Worm (Caenorhabditis elegans) whole organism, L1 larva: ENCODE data around the gene C03G6.21.

Source experiments
- C34B4.2 ChIP-seq: sonication (generic microtip); optimal IDR thresholded peaks from 2 replicates; lab custom pipeline; 2017; ENCODE audit warnings: mild to moderate bottlenecking, missing genetic modification characterization, missing compliant biosample characterization
- F16B12.6 ChIP-seq: fragments of 150-350 bp; optimal IDR thresholded peaks from 2 replicates; lab custom pipeline; 2014; ENCODE audit warnings: missing biosample characterization, missing genetic modification characterization
- aha-1 ChIP-seq: fragments of 150-350 bp; optimal IDR thresholded peaks from 2 replicates; lab custom pipeline; 2014; ENCODE audit warnings: missing biosample characterization, missing genetic modification characterization
- blmp-1 ChIP-seq: fragments of 150-350 bp; optimal IDR thresholded peaks from 2 replicates; lab custom pipeline; 2014; ENCODE audit warnings: missing biosample characterization, missing genetic modification characterization
- ceh-63 ChIP-seq: fragments of 200-800 bp; sonication (Bioruptor generic); optimal IDR thresholded peaks from 2 replicates; lab custom pipeline; 2018; ENCODE audit warnings: mild to moderate bottlenecking, missing genetic modification characterization, missing compliant biosample characterization
- ceh-8 ChIP-seq: fragments of 200-800 bp; sonication (Bioruptor generic); optimal IDR thresholded peaks from 2 replicates; lab custom pipeline; 2018; ENCODE audit warnings: mild to moderate bottlenecking, missing genetic modification characterization, moderate library complexity, missing compliant biosample characterization
- ceh-82 ChIP-seq, 3 experiments: fragments of 150-350 bp in 1 of 3; sonication (generic microtip) in 2 of 3; optimal IDR thresholded peaks; 2 replicates each; lab custom pipeline; 2014 to 2017; ENCODE audit warnings: missing biosample characterization in 3 of 3, missing genetic modification characterization in 3 of 3
- efl-1 ChIP-seq, 4 experiments: fragments of 150-350 bp; optimal IDR thresholded peaks in 3 of 4; peaks in 1 of 4; 1 replicate in 1 of 4; 2 replicates in 3 of 4; lab custom pipeline; 2014; ENCODE audit warnings: missing biosample characterization in 2 of 4, missing genetic modification characterization in 2 of 4, missing genetic modification reagents in 2 of 4
- egl-13 ChIP-seq: sonication (generic microtip); optimal IDR thresholded peaks from 2 replicates; lab custom pipeline; 2016; ENCODE audit warnings: missing genotype, missing genetic modification reagents, missing genetic modification characterization, missing compliant biosample characterization
- egl-27 ChIP-seq, 2 experiments: fragments of 150-350 bp in 1 of 2; sonication (generic microtip); optimal IDR thresholded peaks; 3 replicates each; lab custom pipeline; 2017 to 2018; ENCODE audit warnings: missing biosample characterization in 2 of 2, missing genetic modification characterization in 2 of 2, missing genetic modification reagents in 2 of 2
- elt-2 ChIP-seq: sonication (generic microtip); optimal IDR thresholded peaks from 2 replicates; lab custom pipeline; 2016; ENCODE audit warnings: missing genetic modification characterization, mild to moderate bottlenecking, inconsistent platforms, missing compliant biosample characterization, missing genetic modification reagents
- ets-5 ChIP-seq: fragments of 200-800 bp; sonication (Bioruptor generic); IDR thresholded peaks from 2 replicates; pipeline ENCODE4 v1.3.6; 2022; ENCODE audit warnings: missing genetic modification characterization, missing compliant biosample characterization
- fkh-8 ChIP-seq: sonication (generic microtip); optimal IDR thresholded peaks from 2 replicates; lab custom pipeline; 2016; ENCODE audit warnings: mild to moderate bottlenecking, missing genetic modification characterization, missing compliant biosample characterization
- hlh-17 ChIP-seq: fragments of 200-800 bp; sonication (Bioruptor generic); optimal IDR thresholded peaks from 2 replicates; lab custom pipeline; 2018; ENCODE audit warnings: missing genetic modification characterization, mild to moderate bottlenecking, missing compliant biosample characterization, moderate library complexity, borderline replicate concordance
- lsy-2 ChIP-seq, 2 experiments: fragments of 150-350 bp; optimal IDR thresholded peaks; 2 replicates each; lab custom pipeline; 2014; ENCODE audit warnings: missing biosample characterization in 2 of 2, missing genetic modification characterization in 2 of 2
- nhr-28 ChIP-seq: fragments of 150-350 bp; optimal IDR thresholded peaks from 2 replicates; lab custom pipeline; 2014; ENCODE audit warnings: missing biosample characterization, missing genetic modification characterization
- nhr-71 ChIP-seq: sonication (generic microtip); optimal IDR thresholded peaks from 2 replicates; lab custom pipeline; 2016; ENCODE audit warnings: mild to moderate bottlenecking, missing genetic modification characterization, moderate library complexity, missing compliant biosample characterization
- nhr-77 ChIP-seq: fragments of 150-350 bp; optimal IDR thresholded peaks from 2 replicates; lab custom pipeline; 2014; ENCODE audit warnings: missing biosample characterization, missing genetic modification characterization
- nhr-84 ChIP-seq: sonication (generic microtip); optimal IDR thresholded peaks from 2 replicates; lab custom pipeline; 2017; ENCODE audit warnings: missing biosample characterization, missing genetic modification characterization
- nhr-85 ChIP-seq: sonication (generic microtip); peaks from one replicate; lab custom pipeline; 2016; ENCODE audit warnings: missing genetic modification characterization, inconsistent platforms, missing compliant biosample characterization
- nhr-90 ChIP-seq: sonication (generic microtip); optimal IDR thresholded peaks from 2 replicates; lab custom pipeline; 2016; ENCODE audit warnings: mild to moderate bottlenecking, missing genetic modification characterization, missing compliant biosample characterization; ENCODE audit not compliant: poor library complexity
- pax-3 ChIP-seq: fragments of 200-800 bp; sonication (Bioruptor generic); optimal IDR thresholded peaks from 2 replicates; lab custom pipeline; 2018; ENCODE audit warnings: mild to moderate bottlenecking, missing genetic modification characterization, moderate library complexity, missing compliant biosample characterization
- rnt-1 ChIP-seq: sonication (generic microtip); optimal IDR thresholded peaks from 2 replicates; lab custom pipeline; 2016; ENCODE audit warnings: mild to moderate bottlenecking, missing genetic modification characterization, moderate library complexity, missing compliant biosample characterization
- tbx-2 ChIP-seq: sonication (generic microtip); optimal IDR thresholded peaks from 2 replicates; lab custom pipeline; 2016; ENCODE audit warnings: missing genetic modification characterization, missing compliant biosample characterization
- unc-62 ChIP-seq: fragments of 150-350 bp; optimal IDR thresholded peaks from 2 replicates; lab custom pipeline; 2014; ENCODE audit warnings: missing biosample characterization, missing genetic modification reagents, missing genetic modification characterization
- xbp-1 ChIP-seq: sonication (generic microtip); optimal IDR thresholded peaks from 2 replicates; lab custom pipeline; 2016; ENCODE audit warnings: missing genetic modification characterization, missing compliant biosample characterization
- zag-1 ChIP-seq: fragments of 150-350 bp; optimal IDR thresholded peaks from 2 replicates; lab custom pipeline; 2014; ENCODE audit warnings: missing biosample characterization, missing genetic modification characterization
- zip-4 ChIP-seq: fragments of 200-800 bp; sonication (Bioruptor generic); optimal IDR thresholded peaks from 2 replicates; lab custom pipeline; 2018; ENCODE audit warnings: mild to moderate bottlenecking, missing genetic modification characterization, moderate library complexity, missing compliant biosample characterization
- ztf-11 ChIP-seq, 2 experiments: sonication (generic microtip); optimal IDR thresholded peaks; 2 replicates each; lab custom pipeline; 2016 to 2017; ENCODE audit warnings: missing genetic modification characterization in 2 of 2, missing biosample characterization in 1 of 2, missing compliant biosample characterization in 1 of 2

C03G6.21 gene

DNA sequence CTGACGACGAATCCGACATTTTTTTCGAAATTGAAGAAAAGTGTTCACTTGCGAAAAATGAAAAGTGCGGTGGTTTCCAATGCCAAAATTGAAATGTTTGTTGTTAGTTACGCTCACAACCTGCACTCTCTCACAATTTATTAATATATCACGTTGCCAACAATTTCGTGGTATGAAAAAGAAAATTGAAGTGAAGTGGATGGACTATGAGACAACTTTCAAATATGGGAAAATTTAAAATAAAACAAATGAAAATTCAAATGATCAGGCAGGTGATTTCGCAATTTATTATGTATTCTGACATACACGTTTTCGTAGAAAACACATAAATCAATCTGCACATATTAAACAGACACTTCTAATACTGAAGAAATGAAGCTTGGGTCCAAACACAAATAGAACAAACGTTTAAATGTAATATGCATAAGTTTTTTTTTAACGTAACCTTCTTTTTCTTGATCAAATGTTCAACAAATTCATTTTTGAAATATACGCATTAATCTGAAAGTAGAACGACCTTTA, 29.5 kb upstream of the C03G6.21 start, which contains the start of gene srp-6 (continued):
- TF ChIP-seq unc-62 = no peak
- TF ChIP-seq rnt-1 (tag; lab: Kevin White, UChicago) = no peak
- no peak for TF ChIP-seq nhr-77
- TF ChIP-seq ceh-63 = no peak
- TF ChIP-seq aha-1 (tag; lab: Kevin White, UChicago) = no peak
- TF ChIP-seq efl-1 (optimal IDR thresholded peaks at IDR 0.05; lab: Kevin White, UChicago) = no peak
- peak in 1 of 2 experiments; percentile 5 for TF ChIP-seq efl-1 (GFP tag; optimal IDR thresholded peaks at IDR 0.05 in 1 of 2; lab: Kevin White, UChicago)
- TF ChIP-seq ceh-82 (tag; optimal IDR thresholded peaks at IDR 0.05; lab: Kevin White, UChicago) = no peak
- TF ChIP-seq zip-4 (GFP tag; lab: Kevin White, UChicago) = no peak
- TF ChIP-seq nhr-90 = no peak
- no peak for TF ChIP-seq nhr-28
- TF ChIP-seq C34B4.2 (tag; lab: Kevin White, UChicago) = no peak
- no peak for TF ChIP-seq F16B12.6 (tag; lab: Kevin White, UChicago)

DNA sequence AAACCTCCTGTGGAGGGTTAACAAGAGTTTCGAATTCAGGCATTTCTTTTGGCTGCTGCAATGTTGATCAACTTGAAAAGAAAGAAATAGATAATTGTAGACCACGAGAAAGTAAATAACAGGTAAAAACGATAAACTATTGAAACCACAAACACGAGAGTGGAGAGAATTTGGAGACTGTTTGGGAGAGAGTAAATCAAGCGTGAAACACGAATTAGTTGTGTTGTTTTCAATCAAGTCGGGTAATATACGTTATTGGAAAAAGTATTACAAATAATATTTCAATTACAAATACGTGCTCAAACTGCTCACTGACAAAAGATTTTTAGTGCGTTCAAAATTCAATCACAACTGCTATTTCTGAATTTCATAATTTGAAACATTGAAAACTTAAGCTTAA, 24.4 kb upstream of the C03G6.21 start, which contains the start of gene C03G6.17:
C03G6.17 (minus strand) TSS at position 101 of the 400 bp plus-strand sequence.
- no peak for TF ChIP-seq egl-27 (tag; optimal IDR thresholded peaks at IDR 0.05; lab: Kevin White, UChicago)
- TF ChIP-seq nhr-85 = peak; percentile 63
- TF ChIP-seq blmp-1 = peak; percentile 22

DNA sequence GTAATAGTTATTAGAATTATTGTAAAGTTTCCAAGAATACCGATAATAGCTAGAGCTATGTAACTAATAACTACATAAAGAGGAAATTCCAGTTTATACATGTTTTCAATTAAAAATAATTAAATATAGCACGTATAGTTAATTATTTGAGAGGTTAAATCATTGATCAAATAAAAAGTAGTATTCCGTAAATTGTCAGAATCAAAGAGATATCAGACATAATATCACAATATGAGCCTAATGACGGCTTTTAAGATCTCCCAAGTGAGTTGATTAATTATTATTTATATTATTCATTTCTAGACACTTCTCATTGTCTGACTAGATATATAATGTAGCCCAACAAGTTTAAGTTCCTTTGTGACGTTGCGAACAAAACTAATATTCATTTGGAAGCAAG, 22.8 kb upstream of the C03G6.21 start, which contains the start of gene srsx-24:
srsx-24 (minus strand) TSS at position 101 of the 400 bp plus-strand sequence.
- TF ChIP-seq xbp-1 (tag; lab: Kevin White, UChicago) (no peak), tbx-2 (no peak), ceh-8 (GFP tag; lab: Kevin White, UChicago) (peak; percentile 40)

DNA sequence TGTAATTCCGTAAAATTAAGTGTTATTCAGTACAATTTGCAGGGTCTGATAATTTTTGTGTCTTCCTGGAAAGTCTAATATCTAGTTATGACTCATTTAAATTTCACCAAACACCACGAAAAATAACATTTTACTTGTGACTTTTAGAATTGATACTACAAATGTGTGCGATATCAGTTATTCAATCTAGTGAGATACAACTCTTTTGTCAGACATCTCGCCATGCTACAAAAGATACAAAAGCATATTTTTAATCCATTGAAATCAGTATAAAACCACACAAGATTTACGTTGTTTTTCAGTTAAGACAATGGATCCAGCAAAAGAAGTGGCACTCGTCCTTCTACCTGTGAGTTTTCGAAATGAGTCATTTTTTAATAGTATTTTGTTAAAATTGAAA, 17.5 kb upstream of the C03G6.21 start, which contains the start of gene srx-56:
srx-56 (plus strand) TSS at position 301 of the 400 bp plus-strand sequence.
- TF ChIP-seq nhr-84 (tag; lab: Kevin White, UChicago) (no peak), fkh-8 (tag; lab: Kevin White, UChicago) (peak; percentile 50)

DNA sequence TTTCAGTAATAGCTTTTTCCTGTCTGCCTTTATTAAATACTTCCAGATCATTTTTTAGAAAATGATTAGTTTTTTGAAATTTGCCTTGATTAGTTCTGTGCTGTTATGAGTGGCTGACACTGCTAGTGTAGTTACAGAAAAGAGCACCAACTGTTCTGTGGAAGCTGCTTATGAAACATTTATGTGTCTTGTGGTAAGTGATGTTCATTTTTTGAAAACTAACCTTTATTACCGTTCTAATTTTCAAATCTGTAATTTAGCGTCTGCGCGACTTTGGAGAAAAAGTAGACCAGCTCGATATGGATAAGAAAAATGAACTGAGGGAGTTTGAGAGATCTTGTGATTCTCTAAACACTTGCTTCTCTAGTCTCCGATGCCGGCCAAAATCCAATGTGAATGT, 13.0 kb upstream of the C03G6.21 start, which contains the start of gene srj-14:
srj-14 (plus strand) TSS at position 131 of the 400 bp plus-strand sequence.
- no peak for TF ChIP-seq efl-1 (optimal IDR thresholded peaks at IDR 0.05; lab: Kevin White, UChicago)
- peak in 1 of 2 experiments; percentile 77 for TF ChIP-seq efl-1 (GFP tag; optimal IDR thresholded peaks at IDR 0.05 in 1 of 2; lab: Kevin White, UChicago)
- TF ChIP-seq ztf-11 (tag; optimal IDR thresholded peaks at IDR 0.05; lab: Kevin White, UChicago) = no peak
- TF ChIP-seq nhr-90 = no peak

DNA sequence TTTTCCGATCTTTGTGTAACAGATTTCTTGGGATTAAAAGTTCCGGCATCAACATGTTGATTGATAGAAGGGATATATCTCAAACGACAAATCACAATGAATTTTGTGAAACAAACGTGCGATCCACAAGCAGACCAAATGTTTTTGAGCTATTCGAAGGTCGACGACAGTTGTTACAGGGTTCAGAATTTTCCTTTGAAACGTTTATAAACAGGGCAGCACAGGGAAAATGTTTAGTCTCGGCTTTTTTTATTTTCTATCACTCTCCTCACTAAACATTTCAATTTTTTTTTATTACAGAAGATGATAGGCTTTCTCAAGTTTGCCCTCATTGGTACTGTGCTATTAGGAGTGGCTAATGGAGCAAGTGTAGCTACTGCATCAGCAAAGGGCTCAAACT, 8.4 kb upstream of the C03G6.21 start, which contains the start of gene exc-13:
exc-13 (plus strand) TSS at position 301 of the 400 bp plus-strand sequence.
- TF ChIP-seq egl-13 (tag; lab: Kevin White, UChicago) (no peak), unc-62 (no peak), ets-5 (GFP tag; lab: Robert Waterston, UW) (no peak), nhr-77 (no peak), nhr-71 (tag; lab: Kevin White, UChicago) (peak; percentile 5)

DNA sequence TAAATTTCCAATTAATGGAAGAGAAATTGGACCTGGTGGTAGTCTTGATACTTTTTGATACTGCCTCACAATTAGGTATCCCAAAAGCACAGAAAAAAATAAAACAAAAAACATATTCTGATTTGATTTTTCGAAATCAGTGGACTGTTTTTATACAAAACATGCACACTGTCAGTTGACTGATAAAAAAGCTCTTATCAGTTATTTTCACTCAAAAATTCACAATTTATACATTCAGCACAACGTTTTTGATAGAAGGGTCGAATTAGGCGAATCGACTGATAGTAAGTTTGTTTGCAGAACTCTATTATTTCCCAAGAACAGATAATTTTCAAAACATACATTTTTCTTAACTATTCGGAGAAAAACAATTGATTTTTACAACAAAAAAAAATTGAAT, 7.5 kb upstream of the C03G6.21 start, which contains the start of gene cyp-35A2:
cyp-35A2 (minus strand) TSS at position 124 of the 400 bp plus-strand sequence.
- TF ChIP-seq elt-2 = peak; percentile 90
- TF ChIP-seq unc-62 = no peak
- no peak for TF ChIP-seq pax-3 (tag; lab: Kevin White, UChicago)

DNA sequence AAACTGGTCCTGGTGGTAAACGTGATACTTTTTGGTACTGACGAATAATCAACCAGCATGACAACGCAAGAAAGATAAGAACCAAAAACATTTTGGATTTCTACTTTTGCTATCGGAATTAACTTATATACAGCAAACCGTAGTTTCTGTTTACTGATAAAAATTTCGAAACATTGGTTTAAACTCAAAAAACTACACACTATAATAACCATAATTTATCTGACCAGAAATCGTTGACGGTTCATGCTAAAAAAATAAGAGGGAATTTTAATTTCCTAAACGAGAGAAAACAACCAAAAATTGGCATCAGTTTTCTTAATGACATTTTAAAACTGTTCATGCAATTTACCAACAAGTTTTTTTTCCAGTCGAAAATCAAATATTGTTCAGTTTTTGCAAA, 5.1 kb upstream of the C03G6.21 start, which contains the start of gene cyp-35A1:
cyp-35A1 (minus strand) TSS at position 101 of the 400 bp plus-strand sequence.
- TF ChIP-seq nhr-84 (tag; lab: Kevin White, UChicago) = no peak
- no peak for TF ChIP-seq lsy-2 (tag; optimal IDR thresholded peaks at IDR 0.05; lab: Kevin White, UChicago)
- no peak for TF ChIP-seq zag-1 (tag; lab: Kevin White, UChicago)
- TF ChIP-seq ztf-11 (tag; optimal IDR thresholded peaks at IDR 0.05; lab: Kevin White, UChicago) = no peak
- no peak for TF ChIP-seq efl-1 (optimal IDR thresholded peaks at IDR 0.05; lab: Kevin White, UChicago)
- TF ChIP-seq efl-1 (GFP tag; optimal IDR thresholded peaks at IDR 0.05 in 1 of 2; lab: Kevin White, UChicago) = peak in 1 of 2 experiments; percentile 37
- TF ChIP-seq hlh-17 = no peak
- no peak for TF ChIP-seq nhr-71 (tag; lab: Kevin White, UChicago)
